Worm (Caenorhabditis elegans): ENCODE results near the gene grl-26.

DNA sequence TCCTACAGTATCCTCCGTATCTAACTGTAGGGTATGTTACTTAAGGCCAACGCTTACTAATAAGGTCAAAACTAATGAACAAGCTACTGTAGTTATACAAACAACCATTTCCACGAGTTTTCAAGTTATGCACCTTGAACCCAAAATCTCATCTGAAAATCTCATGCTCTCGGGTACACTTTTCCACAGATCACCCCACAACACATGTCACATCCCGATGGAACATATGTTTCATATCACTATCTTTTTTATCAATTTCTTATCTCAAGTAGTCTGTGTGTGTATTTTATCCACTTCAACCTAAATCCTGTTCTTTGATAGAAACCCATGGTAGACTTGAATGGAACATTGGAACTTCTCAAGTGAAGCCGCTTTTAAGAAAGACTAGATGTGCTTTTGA is 22.3 kb downstream of the grl-26 start:
- TF ChIP-seq nhr-25 (tag; optimal IDR thresholded peaks at IDR 0.05; ENCODE audit: borderline replicate concordance, insufficient read depth) = no peak
- peak in 1 of 2 experiments; percentile 72 for TF ChIP-seq unc-62 (GFP tag; optimal IDR thresholded peaks at IDR 0.05 in 1 of 2)
- no peak for TF ChIP-seq unc-62 (tag; optimal IDR thresholded peaks at IDR 0.05)
- TF ChIP-seq fkh-10 (GFP tag; optimal IDR thresholded peaks at IDR 0.05) = no peak
- no peak for TF ChIP-seq ces-1 (GFP tag; optimal IDR thresholded peaks at IDR 0.05)
- TF ChIP-seq mep-1 (tag; optimal IDR thresholded peaks at IDR 0.05) = no peak
- TF ChIP-seq R02D3.7 (tag; optimal IDR thresholded peaks at IDR 0.05) = no peak
- TF ChIP-seq dpl-1 (GFP tag; optimal IDR thresholded peaks at IDR 0.05) = no peak
- TF ChIP-seq unc-39 (tag; optimal IDR thresholded peaks at IDR 0.05) = no peak
- no peak for TF ChIP-seq ztf-7 (tag; optimal IDR thresholded peaks at IDR 0.05)
- no peak for TF ChIP-seq ceh-28 (tag; optimal IDR thresholded peaks at IDR 0.05)
